Worm (Caenorhabditis elegans) whole organism, late embryonic: ENCODE data around the gene sek-5.

Experiments used
- ceh-24 ChIP-seq: sonication (generic microtip); optimal IDR thresholded peaks from 2 replicates; lab custom pipeline; 2016; ENCODE audit warnings: mild to moderate bottlenecking, missing genetic modification characterization, missing compliant biosample characterization
- ceh-30 ChIP-seq: fragments of 150-350 bp; optimal IDR thresholded peaks from 2 replicates; lab custom pipeline; 2014; ENCODE audit warnings: missing biosample characterization, missing genetic modification characterization
- ceh-6 ChIP-seq: fragments of 200-800 bp; sonication (Bioruptor generic); optimal IDR thresholded peaks from 2 replicates; lab custom pipeline; 2018; ENCODE audit warnings: mild to moderate bottlenecking, missing genetic modification characterization, missing compliant biosample characterization
- ceh-9 ChIP-seq: sonication (generic microtip); optimal IDR thresholded peaks from 2 replicates; lab custom pipeline; 2016; ENCODE audit warnings: mild to moderate bottlenecking, missing genetic modification characterization, inconsistent platforms, missing compliant biosample characterization
- fax-1 ChIP-seq: sonication (generic microtip); optimal IDR thresholded peaks from 2 replicates; lab custom pipeline; 2016; ENCODE audit warnings: missing genotype, missing genetic modification characterization, missing compliant biosample characterization
- hlh-15 ChIP-seq: sonication (generic microtip); optimal IDR thresholded peaks from 2 replicates; lab custom pipeline; 2016; ENCODE audit warnings: missing genetic modification characterization, missing compliant biosample characterization
- lin-11 ChIP-seq: fragments of 200-800 bp; sonication (Bioruptor generic); optimal IDR thresholded peaks from 2 replicates; lab custom pipeline; 2018; ENCODE audit warnings: mild to moderate bottlenecking, missing genetic modification characterization, missing compliant biosample characterization
- nhr-11 ChIP-seq: fragments of 150-350 bp; optimal IDR thresholded peaks from 2 replicates; lab custom pipeline; 2014; ENCODE audit warnings: missing biosample characterization, missing genetic modification characterization
- pha-2 ChIP-seq: sonication (generic microtip); optimal IDR thresholded peaks from 2 replicates; lab custom pipeline; 2017; ENCODE audit warnings: mild to moderate bottlenecking, missing genetic modification characterization, missing compliant biosample characterization
- sox-4 ChIP-seq: sonication (generic microtip); optimal IDR thresholded peaks from 2 replicates; lab custom pipeline; 2017; ENCODE audit warnings: mild to moderate bottlenecking, missing genetic modification characterization, inconsistent platforms, missing compliant biosample characterization
- zip-5 ChIP-seq: sonication (generic microtip); optimal IDR thresholded peaks from 2 replicates; lab custom pipeline; 2016; ENCODE audit warnings: missing genetic modification characterization, missing compliant biosample characterization

ce11 chrX:5387629-5388028 is 10.2 kb downstream of the sek-5 start:
- TF ChIP-seq ceh-24 (tag; lab: Kevin White, UChicago) (no peak), ceh-6 (GFP tag; lab: Kevin White, UChicago) (no peak), fax-1 (no peak), pha-2 (no peak), sox-4 (tag; lab: Kevin White, UChicago) (no peak), zip-5 (tag; lab: Kevin White, UChicago) (no peak), ceh-9 (tag; lab: Kevin White, UChicago) (no peak), hlh-15 (tag; lab: Kevin White, UChicago) (no peak), nhr-11 (tag; lab: Kevin White, UChicago) (no peak), ceh-30 (tag; lab: Kevin White, UChicago) (no peak), lin-11 (tag; lab: Kevin White, UChicago) (no peak)
